Fruit fly (Drosophila melanogaster): ENCODE measurements around the gene upd3.

The upd3 gene

dm6 chrX:18239301-18239700 is 37.7 kb upstream of the upd3 start (continued):
- TF ChIP-seq gfzf (GFP tag; optimal IDR thresholded peaks at IDR 0.05) (no peak), Camta (GFP tag; optimal IDR thresholded peaks at IDR 0.05) (peak; percentile 14), Xrp1 (GFP tag; IDR thresholded peaks at IDR 0.05) (no peak; the same call in 1 of the 2 replicates), Ada2b (GFP tag; IDR thresholded peaks at IDR 0.05) (no peak), zf30C (GFP tag; optimal IDR thresholded peaks at IDR 0.05) (no peak), CG12391 (tag; optimal IDR thresholded peaks at IDR 0.05) (no peak), jing (GFP tag; optimal IDR thresholded peaks at IDR 0.05) (no peak), Rx (GFP tag; IDR thresholded peaks at IDR 0.05) (peak; percentile 38; the same call in 1 of the 2 replicates), HmgD (GFP tag; optimal IDR thresholded peaks at IDR 0.05) (peak; percentile 44), Nf-YB (GFP tag; optimal IDR thresholded peaks at IDR 0.05) (no peak), Doc3 (GFP tag; IDR thresholded peaks at IDR 0.05; ENCODE audit: partially characterized antibody) (no peak), hb (GFP tag; IDR thresholded peaks at IDR 0.05; ENCODE audit: partially characterized antibody) (no peak), CG2889 (GFP tag; IDR thresholded peaks at IDR 0.05) (no peak), eve (GFP tag; optimal IDR thresholded peaks at IDR 0.05) (no peak), CG5180 (GFP tag; optimal IDR thresholded peaks at IDR 0.05) (no peak), CG30403 (GFP tag; optimal IDR thresholded peaks at IDR 0.05) (no peak), CG4820 (GFP tag; optimal IDR thresholded peaks at IDR 0.05) (no peak), CG18599 (GFP tag; optimal IDR thresholded peaks at IDR 0.05) (no peak), Hr51 (GFP tag; optimal IDR thresholded peaks at IDR 0.05) (no peak), CG43689 (GFP tag; IDR thresholded peaks at IDR 0.05) (no peak), CG3163 (GFP tag; optimal IDR thresholded peaks at IDR 0.05) (no peak), MESR4 (GFP tag; optimal IDR thresholded peaks at IDR 0.05) (no peak), klu (GFP tag; IDR thresholded peaks at IDR 0.05) (no peak), CG8281 (tag; optimal IDR thresholded peaks at IDR 0.05) (no peak), Aef1 (GFP tag; IDR thresholded peaks at IDR 0.05) (0 out of 3 replicates have a peak, but pooled peaks have one; percentile 19), Lhr (GFP tag; optimal IDR thresholded peaks at IDR 0.05) (peak; percentile 71), sim (GFP tag; IDR thresholded peaks at IDR 0.05) (no peak), HLH4C (GFP tag; IDR thresholded peaks at IDR 0.05; ENCODE audit: partially characterized antibody) (0 out of 3 replicates have a peak, but pooled peaks have one; percentile 8), trem (tag; optimal IDR thresholded peaks at IDR 0.05) (no peak), Hr39 (optimal IDR thresholded peaks at IDR 0.05) (no peak), CG6272 (GFP tag; IDR thresholded peaks at IDR 0.05) (peak; percentile 37; the same call in 1 of the 2 replicates), Ets97D (GFP tag; optimal IDR thresholded peaks at IDR 0.05) (peak; percentile 53), CG8089 (GFP tag; optimal IDR thresholded peaks at IDR 0.05) (peak; percentile 57), CG12299 (tag; optimal IDR thresholded peaks at IDR 0.05) (no peak), crc (GFP tag; optimal IDR thresholded peaks at IDR 0.05) (no peak), CG16813 (GFP tag; IDR thresholded peaks at IDR 0.05; ENCODE audit: partially characterized antibody) (no peak), slp2 (GFP tag; optimal IDR thresholded peaks at IDR 0.05) (peak; percentile 35), Six4 (GFP tag; optimal IDR thresholded peaks at IDR 0.05) (no peak), CG31365 (tag; optimal IDR thresholded peaks at IDR 0.05) (no peak), sr (GFP tag; IDR thresholded peaks at IDR 0.05) (no peak), Hsf (GFP tag; optimal IDR thresholded peaks at IDR 0.05) (peak; percentile 35), CG7556 (GFP tag; optimal IDR thresholded peaks at IDR 0.05) (no peak), fd96Cb (tag; optimal IDR thresholded peaks at IDR 0.05) (no peak), nerfin-1 (tag; optimal IDR thresholded peaks at IDR 0.05) (no peak), CG17385 (GFP tag; optimal IDR thresholded peaks at IDR 0.05) (no peak), wek (GFP tag; optimal IDR thresholded peaks at IDR 0.05) (no peak), p53 (GFP tag; optimal IDR thresholded peaks at IDR 0.05) (peak; percentile 36), mld (GFP tag; IDR thresholded peaks at IDR 0.05; ENCODE audit: partially characterized antibody) (no peak), CG7357 (GFP tag; IDR thresholded peaks at IDR 0.05) (no peak), CG4328 (GFP tag; optimal IDR thresholded peaks at IDR 0.05) (no peak), CG10959 (GFP tag; IDR thresholded peaks at IDR 0.05) (0 out of 2 replicates have a peak, but pooled peaks have one; percentile 30)
